Fruit fly (Drosophila melanogaster) whole organism, embryonic: ENCODE data around the gene ATPsynbeta.

Experiments
- Atf-2 ChIP-seq: fragments of 200-800 bp; sonication (Bioruptor generic); optimal IDR thresholded peaks from 2 replicates; lab custom pipeline; 2016; ENCODE audit warnings: missing biosample characterization, missing genetic modification characterization
- Blimp-1 ChIP-seq: fragments of 200-800 bp; sonication (Bioruptor generic); optimal IDR thresholded peaks from 3 replicates; lab custom pipeline; 2018; ENCODE audit warnings: missing biosample characterization, missing genetic modification characterization, mild to moderate bottlenecking, moderate library complexity, missing genetic modification reagents
- CG11093 ChIP-seq: fragments of 200-800 bp; sonication (Bioruptor generic); IDR thresholded peaks from 3 replicates; pipeline ENCODE4 v1.3.6; 2022; ENCODE audit warnings: missing biosample characterization, missing genetic modification characterization
- CG12942 ChIP-seq: fragments of 200-800 bp; sonication (Bioruptor generic); optimal IDR thresholded peaks from 3 replicates; lab custom pipeline; 2016; ENCODE audit warnings: missing biosample characterization, missing genetic modification characterization
- CG13775 ChIP-seq: fragments of 200-800 bp; sonication (Bioruptor generic); optimal IDR thresholded peaks from 3 replicates; lab custom pipeline; 2017; ENCODE audit warnings: missing biosample characterization, mild to moderate bottlenecking, missing genetic modification characterization
- CG13894 ChIP-seq: fragments of 200-800 bp; sonication (Bioruptor generic); optimal IDR thresholded peaks from 3 replicates; lab custom pipeline; 2018; ENCODE audit warnings: missing biosample characterization, mild to moderate bottlenecking, missing genetic modification characterization, moderate library complexity
- CG14710 ChIP-seq: fragments of 200-800 bp; sonication (Bioruptor generic); optimal IDR thresholded peaks from 3 replicates; lab custom pipeline; 2019; ENCODE audit warnings: missing biosample characterization, mild to moderate bottlenecking, missing genetic modification characterization, moderate library complexity
- CG14965 ChIP-seq: fragments of 200-800 bp; sonication (Bioruptor generic); optimal IDR thresholded peaks from 2 replicates; lab custom pipeline; 2016; ENCODE audit warnings: missing biosample characterization, missing genetic modification characterization, borderline replicate concordance
- CG15073 ChIP-seq: fragments of 200-800 bp; sonication (Bioruptor generic); optimal IDR thresholded peaks from 2 replicates; lab custom pipeline; 2016; ENCODE audit warnings: missing biosample characterization, missing genetic modification characterization
- CG15601 ChIP-seq: fragments of 200-800 bp; sonication (Bioruptor generic); optimal IDR thresholded peaks from 3 replicates; lab custom pipeline; 2019; ENCODE audit warnings: missing biosample characterization, mild to moderate bottlenecking, missing genetic modification characterization, moderate library complexity
- CG17385 ChIP-seq: fragments of 200-800 bp; sonication (Bioruptor generic); optimal IDR thresholded peaks from 3 replicates; lab custom pipeline; 2018; ENCODE audit warnings: missing biosample characterization, mild to moderate bottlenecking, missing genetic modification characterization
- CG1792 ChIP-seq: fragments of 200-800 bp; sonication (Bioruptor generic); optimal IDR thresholded peaks from 2 replicates; lab custom pipeline; 2016; ENCODE audit warnings: missing biosample characterization, missing genetic modification characterization
- CG30020 ChIP-seq: fragments of 200-800 bp; optimal IDR thresholded peaks from 2 replicates; lab custom pipeline; 2019; ENCODE audit warnings: missing biosample characterization, mild to moderate bottlenecking, missing genetic modification characterization, moderate library complexity
- CG30403 ChIP-seq: fragments of 200-800 bp; sonication (Bioruptor generic); optimal IDR thresholded peaks from 3 replicates; lab custom pipeline; 2016; ENCODE audit warnings: missing biosample characterization, missing genetic modification characterization
- CG30431 ChIP-seq: fragments of 200-800 bp; sonication (Bioruptor generic); optimal IDR thresholded peaks from 2 replicates; lab custom pipeline; 2017; ENCODE audit warnings: missing biosample characterization, missing genetic modification characterization
- CG34376 ChIP-seq: fragments of 200-800 bp; sonication (Bioruptor generic); optimal IDR thresholded peaks from 2 replicates; lab custom pipeline; 2018; ENCODE audit warnings: missing biosample characterization, mild to moderate bottlenecking, missing genetic modification characterization
- CG8281 ChIP-seq: fragments of 200-800 bp; sonication (Bioruptor generic); optimal IDR thresholded peaks from 2 replicates; lab custom pipeline; 2018; ENCODE audit warnings: missing biosample characterization, mild to moderate bottlenecking, missing genetic modification characterization, moderate library complexity
- CG8944 ChIP-seq: fragments of 200-800 bp; sonication (Bioruptor generic); optimal IDR thresholded peaks from 3 replicates; lab custom pipeline; 2016; ENCODE audit warnings: missing biosample characterization, missing genetic modification characterization
- Dll ChIP-seq: fragments of 200-800 bp; sonication (Bioruptor generic); IDR thresholded peaks from 4 replicates; pipeline ENCODE4 v1.3.6; 2022; ENCODE audit warnings: missing biosample characterization, missing genetic modification characterization; ENCODE audit not compliant: partially characterized antibody
- Doc2 ChIP-seq: fragments of 200-800 bp; sonication (Bioruptor generic); IDR thresholded peaks from 2 replicates; pipeline ENCODE4 v1.3.6; 2022; ENCODE audit warnings: missing biosample characterization, missing genetic modification characterization
- HLH4C ChIP-seq: fragments of 200-800 bp; sonication (Bioruptor generic); IDR thresholded peaks from 3 replicates; pipeline ENCODE4 v1.3.6; 2022; ENCODE audit warnings: missing biosample characterization, missing genetic modification characterization; ENCODE audit not compliant: partially characterized antibody
- HmgZ ChIP-seq: fragments of 200-800 bp; sonication (Bioruptor generic); optimal IDR thresholded peaks from 2 replicates; lab custom pipeline; 2018; ENCODE audit warnings: missing biosample characterization, mild to moderate bottlenecking, missing genetic modification characterization
- Hr39 ChIP-seq: fragments of >200 bp; optimal IDR thresholded peaks from 2 replicates; lab custom pipeline; 2017
- Lim3 ChIP-seq: fragments of 200-800 bp; sonication (Bioruptor generic); IDR thresholded peaks from 2 replicates; pipeline ENCODE4 v1.3.6; 2022; ENCODE audit warnings: missing biosample characterization, missing genetic modification characterization
- MBD-R2 ChIP-seq: fragments of 200-800 bp; sonication (Bioruptor generic); IDR thresholded peaks from 2 replicates; pipeline ENCODE4 v1.3.6; 2022; ENCODE audit warnings: missing biosample characterization, missing genetic modification characterization
- Meics ChIP-seq: fragments of 200-800 bp; sonication (Bioruptor generic); optimal IDR thresholded peaks from 2 replicates; lab custom pipeline; 2017; ENCODE audit warnings: missing biosample characterization, mild to moderate bottlenecking, missing genetic modification characterization
- PHDP ChIP-seq: fragments of 200-800 bp; sonication (Bioruptor generic); optimal IDR thresholded peaks from 3 replicates; lab custom pipeline; 2018; ENCODE audit warnings: missing biosample characterization, mild to moderate bottlenecking, missing genetic modification characterization, moderate library complexity
- Side ChIP-seq: fragments of 200-800 bp; sonication (Bioruptor generic); optimal IDR thresholded peaks from 2 replicates; lab custom pipeline; 2016; ENCODE audit warnings: missing biosample characterization, missing genetic modification characterization
- Taf1 ChIP-seq: fragments of 200-800 bp; sonication (Bioruptor generic); IDR thresholded peaks from 2 replicates; pipeline ENCODE4 v1.3.6; 2022; ENCODE audit warnings: missing biosample characterization, missing genetic modification characterization
- Xrp1 ChIP-seq: fragments of 200-800 bp; sonication (Bioruptor generic); IDR thresholded peaks from 2 replicates; pipeline ENCODE4 v1.3.6; 2022; ENCODE audit warnings: missing biosample characterization, missing genetic modification characterization
- ac ChIP-seq: fragments of 200-800 bp; sonication (Bioruptor generic); optimal IDR thresholded peaks from 3 replicates; lab custom pipeline; 2017; ENCODE audit warnings: missing biosample characterization, mild to moderate bottlenecking, missing genetic modification characterization
- bbx ChIP-seq: fragments of 200-800 bp; sonication (Bioruptor generic); IDR thresholded peaks from 2 replicates; pipeline ENCODE4 v1.3.6; 2022; ENCODE audit warnings: missing biosample characterization, missing genetic modification characterization; ENCODE audit not compliant: partially characterized antibody
- bowl ChIP-seq: fragments of 200-800 bp; sonication (Bioruptor generic); IDR thresholded peaks from 2 replicates; pipeline ENCODE4 v1.3.6; 2022; ENCODE audit warnings: missing biosample characterization, missing genetic modification characterization
- cwo ChIP-seq: fragments of 200-800 bp; sonication (Bioruptor generic); optimal IDR thresholded peaks from 3 replicates; lab custom pipeline; 2017; ENCODE audit warnings: missing biosample characterization, missing genetic modification characterization, mild to moderate bottlenecking, moderate library complexity, missing genetic modification reagents
- grau ChIP-seq: fragments of 200-800 bp; optimal IDR thresholded peaks from 3 replicates; lab custom pipeline; 2019; ENCODE audit warnings: missing biosample characterization, mild to moderate bottlenecking, missing genetic modification characterization, moderate library complexity
- gro ChIP-seq: fragments of 200-800 bp; sonication (Bioruptor generic); optimal IDR thresholded peaks from 2 replicates; lab custom pipeline; 2016; ENCODE audit warnings: missing biosample characterization, missing genetic modification characterization
- jing ChIP-seq: fragments of 200-800 bp; sonication (Bioruptor generic); optimal IDR thresholded peaks from 2 replicates; lab custom pipeline; 2018; ENCODE audit warnings: missing biosample characterization, mild to moderate bottlenecking, missing genetic modification characterization
- lbe ChIP-seq: fragments of 200-800 bp; sonication (Bioruptor generic); optimal IDR thresholded peaks from 2 replicates; lab custom pipeline; 2016; ENCODE audit warnings: missing biosample characterization, mild to moderate bottlenecking, missing genetic modification characterization
- lov ChIP-seq, 2 experiments: fragments of 200-800 bp in 1 of 2; fragments of >200 bp in 1 of 2; sonication (Bioruptor generic) in 1 of 2; IDR thresholded peaks in 1 of 2; optimal IDR thresholded peaks in 1 of 2; 2 replicates in 1 of 2; 3 replicates in 1 of 2; pipeline versions ENCODE4 v1.3.6 to Lab custom; 2017 to 2022; ENCODE audit warnings: missing biosample characterization in 1 of 2, missing genetic modification characterization in 1 of 2
- ranshi ChIP-seq: fragments of 200-800 bp; sonication (Bioruptor generic); IDR thresholded peaks from 2 replicates; pipeline ENCODE4 v1.3.6; 2022; ENCODE audit warnings: missing biosample characterization, missing genetic modification characterization
- schlank ChIP-seq: fragments of 200-800 bp; sonication (Bioruptor generic); optimal IDR thresholded peaks from 2 replicates; lab custom pipeline; 2018; ENCODE audit warnings: missing biosample characterization, mild to moderate bottlenecking, missing genetic modification characterization
- seq ChIP-seq: fragments of 200-800 bp; sonication (Bioruptor generic); IDR thresholded peaks from 2 replicates; pipeline ENCODE4 v1.3.6; 2022; ENCODE audit warnings: missing biosample characterization, missing genetic modification characterization
- shn ChIP-seq: fragments of 200-800 bp; sonication (Bioruptor generic); optimal IDR thresholded peaks from 3 replicates; lab custom pipeline; 2016; ENCODE audit warnings: missing biosample characterization, missing genetic modification characterization
- sna ChIP-seq: fragments of 200-800 bp; sonication (Bioruptor generic); IDR thresholded peaks from 2 replicates; pipeline ENCODE4 v1.3.6; 2022; ENCODE audit warnings: missing biosample characterization, missing genetic modification characterization; ENCODE audit not compliant: partially characterized antibody
- sob ChIP-seq: fragments of 200-800 bp; sonication (Bioruptor generic); IDR thresholded peaks from 2 replicates; pipeline ENCODE4 v1.3.6; 2022; ENCODE audit warnings: missing biosample characterization, missing genetic modification characterization
- tll ChIP-seq, 2 experiments: fragments of 200-800 bp in 1 of 2; fragments of >200 bp in 1 of 2; sonication (Bioruptor generic) in 1 of 2; optimal IDR thresholded peaks; 2 replicates each; lab custom pipeline; 2017 to 2019; ENCODE audit warnings: missing biosample characterization in 2 of 2, missing genetic modification characterization in 2 of 2, mild to moderate bottlenecking in 1 of 2, moderate library complexity in 1 of 2
- twi ChIP-seq: fragments of 200-800 bp; optimal IDR thresholded peaks from 2 replicates; lab custom pipeline; 2019; ENCODE audit warnings: missing biosample characterization, mild to moderate bottlenecking, missing genetic modification characterization, moderate library complexity
- unc-4 ChIP-seq: fragments of 200-800 bp; sonication (Bioruptor generic); IDR thresholded peaks from 2 replicates; pipeline ENCODE4 v1.3.6; 2022; ENCODE audit warnings: missing biosample characterization, missing genetic modification characterization; ENCODE audit not compliant: partially characterized antibody
- vvl ChIP-seq: fragments of 200-800 bp; sonication (Bioruptor generic); IDR thresholded peaks from 2 replicates; pipeline ENCODE4 v1.3.6; 2022; ENCODE audit warnings: missing biosample characterization, missing genetic modification characterization

The ATPsynbeta gene

dm6 chr4:1026806-1027431 lies 4.4 kb upstream of the ATPsynbeta start, which contains the start of gene PlexA (continued):
- TF ChIP-seq CG8944: peak; percentile 55
- peak; percentile 78 for TF ChIP-seq CG17385 (GFP tag; lab: Kevin White, UChicago)
- TF ChIP-seq CG15073 (GFP tag; lab: Kevin White, UChicago): peak; percentile 20
- peak; percentile 95 for TF ChIP-seq CG11093 (GFP tag; lab: Robert Waterston, UW)
- peak; percentile 18 for TF ChIP-seq ac
- TF ChIP-seq cwo (GFP tag; lab: Kevin White, UChicago): peak; percentile 35
- TF ChIP-seq Taf1 (GFP tag; lab: Robert Waterston, UW): peak; percentile 89
- peak; percentile 98 for TF ChIP-seq ranshi (GFP tag; lab: Robert Waterston, UW)
- peak; percentile 91 for TF ChIP-seq CG12942 (GFP tag; lab: Kevin White, UChicago)
- no peak for TF ChIP-seq tll (GFP tag; optimal IDR thresholded peaks at IDR 0.05; lab: Kevin White, UChicago)
- TF ChIP-seq MBD-R2 (GFP tag; lab: Robert Waterston, UW): peak; percentile 73
- TF ChIP-seq CG13775 (GFP tag; lab: Kevin White, UChicago): peak; percentile 86
- peak; percentile 74 for TF ChIP-seq jing (GFP tag; lab: Kevin White, UChicago)
- peak; percentile 70 for TF ChIP-seq Dll
- peak; percentile 65 for TF ChIP-seq CG8281 (tag; lab: Kevin White, UChicago)
- no peak for TF ChIP-seq CG1792 (GFP tag; lab: Kevin White, UChicago)
- no peak for TF ChIP-seq CG34376
- TF ChIP-seq CG13894 (tag; lab: Kevin White, UChicago): peak; percentile 90
- TF ChIP-seq bowl (GFP tag; lab: Robert Waterston, UW): 0 out of 2 replicates have a peak, but pooled peaks have one; percentile 39
- TF ChIP-seq CG14965 (GFP tag; lab: Kevin White, UChicago): no peak
- peak; percentile 100 for TF ChIP-seq CG30020 (tag; lab: Kevin White, UChicago)
- peak; percentile 50 for TF ChIP-seq shn (GFP tag; lab: Kevin White, UChicago)
- no peak for TF ChIP-seq Blimp-1 (GFP tag; lab: Kevin White, UChicago)
- peak; percentile 92 for TF ChIP-seq CG14710 (tag; lab: Kevin White, UChicago)
- TF ChIP-seq Doc2 (GFP tag; lab: Robert Waterston, UW): no peak
- no peak for TF ChIP-seq lbe (GFP tag; lab: Kevin White, UChicago)
- TF ChIP-seq lov (optimal IDR thresholded peaks at IDR 0.05; lab: Kevin White, UChicago): no peak
- peak; percentile 86; the same call in 1 of the 3 replicates for TF ChIP-seq lov (GFP tag; IDR thresholded peaks at IDR 0.05; lab: Robert Waterston, UW)
- peak; percentile 92 for TF ChIP-seq CG30431
- peak; percentile 67 for TF ChIP-seq bbx (GFP tag; lab: Robert Waterston, UW)
- TF ChIP-seq HmgZ: peak; percentile 83
- no peak for TF ChIP-seq Side (GFP tag; lab: Kevin White, UChicago)
- peak; percentile 7 for TF ChIP-seq Atf-2 (GFP tag; lab: Kevin White, UChicago)
- TF ChIP-seq CG30403 (GFP tag; lab: Kevin White, UChicago): peak; percentile 89
- TF ChIP-seq twi (tag; lab: Kevin White, UChicago): peak; percentile 85
- TF ChIP-seq Lim3 (GFP tag; lab: Robert Waterston, UW): no peak; the same call in 1 of the 2 replicates
- peak; percentile 77 for TF ChIP-seq CG15601 (tag; lab: Kevin White, UChicago)
- peak; percentile 85 for TF ChIP-seq PHDP (tag; lab: Kevin White, UChicago)
- peak; percentile 60 for TF ChIP-seq schlank (tag; lab: Kevin White, UChicago)
- TF ChIP-seq vvl (GFP tag; lab: Robert Waterston, UW): peak; percentile 97
- peak; percentile 94 for TF ChIP-seq sob (GFP tag; lab: Robert Waterston, UW)
- peak; percentile 82 for TF ChIP-seq Meics (GFP tag; lab: Kevin White, UChicago)
- TF ChIP-seq Xrp1: peak; percentile 89
- no peak for TF ChIP-seq Hr39 (lab: Kevin White, UChicago)
- peak; percentile 83 for TF ChIP-seq seq (GFP tag; lab: Robert Waterston, UW)
- TF ChIP-seq grau: peak; percentile 89
- no peak; the same call in 2 of the 3 replicates for TF ChIP-seq HLH4C (GFP tag; lab: Robert Waterston, UW)
- no peak for TF ChIP-seq sna (GFP tag; lab: Robert Waterston, UW)
- TF ChIP-seq gro (GFP tag; lab: Kevin White, UChicago): peak; percentile 53
- peak; percentile 53 for TF ChIP-seq unc-4 (GFP tag; lab: Robert Waterston, UW)
